Worm (Caenorhabditis elegans) whole organism, L4 larva: ENCODE data around the gene srtx-1.
"Not testable (repeated sequence)": the region's sequence is repeated elsewhere in the genome, so short reads cannot be mapped to it uniquely, and the experiment has no call there.

ENCODE experiments used
- F44E2.7 ChIP-seq: fragments of 200-800 bp; sonication (Bioruptor generic); IDR thresholded peaks from 2 replicates; pipeline ENCODE4 v2.1.2; 2022; ENCODE audit warnings: missing genetic modification characterization, missing compliant biosample characterization
- Y5F2A.4 ChIP-seq: fragments of 200-800 bp; sonication (Bioruptor generic); optimal IDR thresholded peaks from 2 replicates; lab custom pipeline; 2018; ENCODE audit warnings: mild to moderate bottlenecking, missing genetic modification characterization, missing compliant biosample characterization
- ZK337.2 ChIP-seq: fragments of 200-800 bp; sonication (Bioruptor generic); IDR thresholded peaks from 2 replicates; pipeline ENCODE4 v1.3.6; 2022; ENCODE audit warnings: missing genetic modification reagents, missing genetic modification characterization, missing compliant biosample characterization
- aha-1 ChIP-seq: fragments of 150-350 bp; peaks from one replicate; lab custom pipeline; 2014; ENCODE audit warnings: missing biosample characterization, missing genetic modification characterization
- attf-4 ChIP-seq: sonication (generic microtip); optimal IDR thresholded peaks from 3 replicates; lab custom pipeline; 2017; ENCODE audit warnings: missing biosample characterization, missing genetic modification characterization
- ceh-32 ChIP-seq: sonication (generic microtip); optimal IDR thresholded peaks from 2 replicates; lab custom pipeline; 2016; ENCODE audit warnings: mild to moderate bottlenecking, missing genetic modification characterization, missing compliant biosample characterization; ENCODE audit not compliant: poor library complexity
- ceh-82 ChIP-seq: sonication (generic microtip); optimal IDR thresholded peaks from 2 replicates; lab custom pipeline; 2017; ENCODE audit warnings: missing biosample characterization, missing genetic modification characterization
- cey-2 ChIP-seq: sonication (generic microtip); optimal IDR thresholded peaks from 3 replicates; lab custom pipeline; 2017; ENCODE audit warnings: missing genetic modification characterization, mild to moderate bottlenecking, missing compliant biosample characterization, antibody characterized with exemption, borderline replicate concordance; ENCODE audit not compliant: insufficient read depth
- daf-16 ChIP-seq, 3 experiments: sonication (generic microtip); optimal IDR thresholded peaks; 2 replicates each; lab custom pipeline; 2016 to 2017; ENCODE audit warnings: missing genetic modification characterization in 3 of 3, missing genetic modification reagents in 3 of 3, mild to moderate bottlenecking in 2 of 3, missing compliant biosample characterization in 2 of 3, missing biosample characterization in 1 of 3, moderate library complexity in 1 of 3
- daf-8 ChIP-seq: fragments of 200-800 bp; sonication (Bioruptor generic); IDR thresholded peaks from 2 replicates; pipeline ENCODE4 v1.3.6; 2022; ENCODE audit warnings: missing genetic modification characterization, missing compliant biosample characterization
- dmd-6 ChIP-seq: fragments of 200-800 bp; sonication (Bioruptor generic); IDR thresholded peaks from 2 replicates; pipeline ENCODE4 v1.3.6; 2022; ENCODE audit warnings: missing genetic modification reagents, missing genetic modification characterization, missing compliant biosample characterization
- dpl-1 ChIP-seq: fragments of 150-350 bp; optimal IDR thresholded peaks from 2 replicates; lab custom pipeline; 2014; ENCODE audit warnings: missing biosample characterization, missing genetic modification reagents, missing genetic modification characterization
- egl-43 ChIP-seq: fragments of 200-800 bp; sonication (Bioruptor generic); IDR thresholded peaks from 2 replicates; pipeline ENCODE4 v1.3.6; 2022; ENCODE audit warnings: missing genetic modification reagents, missing genetic modification characterization, missing compliant biosample characterization
- hif-1 ChIP-seq, 2 experiments: sonication (generic microtip); optimal IDR thresholded peaks; 2 replicates each; lab custom pipeline; 2016 to 2017; ENCODE audit warnings: missing compliant biosample characterization in 2 of 2, missing genetic modification characterization in 2 of 2, missing genetic modification reagents in 2 of 2, missing genotype in 2 of 2, mild to moderate bottlenecking in 1 of 2
- hlh-11 ChIP-seq: fragments of 200-800 bp; sonication (Bioruptor generic); optimal IDR thresholded peaks from 2 replicates; lab custom pipeline; 2018; ENCODE audit warnings: mild to moderate bottlenecking, missing genetic modification characterization, missing compliant biosample characterization
- hlh-30 ChIP-seq: sonication (generic microtip); optimal IDR thresholded peaks from 2 replicates; lab custom pipeline; 2017; ENCODE audit warnings: antibody characterized with exemption, mild to moderate bottlenecking, missing genetic modification characterization, missing compliant biosample characterization; ENCODE audit not compliant: insufficient read depth
- hmg-1.1 ChIP-seq: fragments of 200-800 bp; sonication (Bioruptor generic); IDR thresholded peaks from 2 replicates; pipeline ENCODE4 v1.3.6; 2022; ENCODE audit warnings: missing genetic modification reagents, missing genetic modification characterization, missing compliant biosample characterization
- lim-7 ChIP-seq: fragments of 200-800 bp; sonication (Bioruptor generic); IDR thresholded peaks from 2 replicates; pipeline ENCODE4 v1.3.6; 2022; ENCODE audit warnings: missing genetic modification characterization, missing compliant biosample characterization
- lin-1 ChIP-seq: fragments of 200-800 bp; sonication (Bioruptor generic); IDR thresholded peaks from 2 replicates; pipeline ENCODE4 v1.3.6; 2022; ENCODE audit warnings: missing genetic modification reagents, missing genetic modification characterization, missing compliant biosample characterization
- lin-15B ChIP-seq: fragments of 150-350 bp; sonication (generic microtip); optimal IDR thresholded peaks from 3 replicates; lab custom pipeline; 2014; ENCODE audit warnings: missing biosample characterization, missing genetic modification characterization
- lsy-2 ChIP-seq, 2 experiments: fragments of 150-350 bp in 1 of 2; sonication (generic microtip) in 1 of 2; optimal IDR thresholded peaks; 2 replicates each; lab custom pipeline; 2014 to 2017; ENCODE audit warnings: missing biosample characterization in 2 of 2, missing genetic modification characterization in 2 of 2
- madf-5 ChIP-seq, 2 experiments: fragments of 200-800 bp; sonication (Bioruptor generic); IDR thresholded peaks; 2 replicates each; pipeline ENCODE4 v1.3.6; 2022; ENCODE audit warnings: missing compliant biosample characterization in 2 of 2, missing genetic modification characterization in 2 of 2
- madf-9 ChIP-seq: fragments of 200-800 bp; sonication (Bioruptor generic); conservative IDR thresholded peaks from 2 replicates; pipeline ENCODE4 v1.3.6; 2022; ENCODE audit warnings: missing genetic modification reagents, missing genetic modification characterization, missing compliant biosample characterization
- mdt-29 ChIP-seq: fragments of 200-800 bp; sonication (Bioruptor generic); IDR thresholded peaks from 2 replicates; pipeline ENCODE4 v1.3.6; 2022; ENCODE audit warnings: missing genetic modification reagents, missing genetic modification characterization, missing compliant biosample characterization
- mep-1 ChIP-seq: fragments of 150-350 bp; sonication (generic microtip); optimal IDR thresholded peaks from 3 replicates; lab custom pipeline; 2014; ENCODE audit warnings: missing biosample characterization, missing genetic modification characterization
- mes-2 ChIP-seq: sonication (generic microtip); optimal IDR thresholded peaks from 2 replicates; lab custom pipeline; 2016; ENCODE audit warnings: missing genotype, mild to moderate bottlenecking, missing genetic modification characterization, missing compliant biosample characterization; ENCODE audit not compliant: poor library complexity, severe bottlenecking
- mxl-3 ChIP-seq: fragments of 200-800 bp; sonication (Bioruptor generic); optimal IDR thresholded peaks from 2 replicates; lab custom pipeline; 2018; ENCODE audit warnings: mild to moderate bottlenecking, missing genetic modification characterization, missing compliant biosample characterization
- nhr-102 ChIP-seq: sonication (generic microtip); optimal IDR thresholded peaks from 2 replicates; lab custom pipeline; 2016; ENCODE audit warnings: mild to moderate bottlenecking, missing genetic modification characterization, moderate library complexity, missing compliant biosample characterization
- nhr-111 ChIP-seq: fragments of 200-800 bp; sonication (Bioruptor generic); optimal IDR thresholded peaks from 2 replicates; lab custom pipeline; 2018; ENCODE audit warnings: mild to moderate bottlenecking, missing genetic modification characterization, missing compliant biosample characterization
- nhr-28 ChIP-seq: fragments of 150-350 bp; optimal IDR thresholded peaks from 2 replicates; lab custom pipeline; 2014; ENCODE audit warnings: missing biosample characterization, missing genetic modification characterization
- nhr-6 ChIP-seq: fragments of 150-350 bp; optimal IDR thresholded peaks from 2 replicates; lab custom pipeline; 2014; ENCODE audit warnings: missing biosample characterization, missing genetic modification characterization
- nhr-77 ChIP-seq: fragments of 150-350 bp; optimal IDR thresholded peaks from 2 replicates; lab custom pipeline; 2014; ENCODE audit warnings: missing biosample characterization, missing genetic modification characterization
- snpc-1.2 ChIP-seq: fragments of 200-800 bp; sonication (Bioruptor generic); IDR thresholded peaks from 2 replicates; pipeline ENCODE4 v1.3.6; 2022; ENCODE audit warnings: missing genetic modification reagents, missing genetic modification characterization, missing compliant biosample characterization
- snpc-4 ChIP-seq: fragments of 150-350 bp; optimal IDR thresholded peaks from 2 replicates; lab custom pipeline; 2014; ENCODE audit warnings: missing biosample characterization, missing genetic modification characterization
- tra-1 ChIP-seq: fragments of 200-800 bp; sonication (Bioruptor generic); IDR thresholded peaks from 2 replicates; pipeline ENCODE4 v1.3.6; 2022; ENCODE audit warnings: missing genetic modification reagents, missing genetic modification characterization, missing compliant biosample characterization
- unc-39 ChIP-seq: sonication (generic microtip); optimal IDR thresholded peaks from 2 replicates; lab custom pipeline; 2017; ENCODE audit warnings: missing biosample characterization, missing genetic modification characterization
- unc-62 ChIP-seq, 3 experiments: fragments of 150-350 bp in 1 of 3; sonication (generic microtip); optimal IDR thresholded peaks in 2 of 3; peaks in 1 of 3; 1 replicate in 1 of 3; 2 replicates in 2 of 3; lab custom pipeline; 2014 to 2017; ENCODE audit warnings: missing biosample characterization in 3 of 3, missing genetic modification characterization in 3 of 3, missing genetic modification reagents in 3 of 3, missing genotype in 1 of 3
- zag-1 ChIP-seq: fragments of 150-350 bp; optimal IDR thresholded peaks from 2 replicates; lab custom pipeline; 2014; ENCODE audit warnings: missing biosample characterization, missing genetic modification characterization
- ztf-11 ChIP-seq: fragments of 150-350 bp; optimal IDR thresholded peaks from 2 replicates; lab custom pipeline; 2014; ENCODE audit warnings: missing biosample characterization, missing genetic modification characterization

The srtx-1 gene

DNA sequence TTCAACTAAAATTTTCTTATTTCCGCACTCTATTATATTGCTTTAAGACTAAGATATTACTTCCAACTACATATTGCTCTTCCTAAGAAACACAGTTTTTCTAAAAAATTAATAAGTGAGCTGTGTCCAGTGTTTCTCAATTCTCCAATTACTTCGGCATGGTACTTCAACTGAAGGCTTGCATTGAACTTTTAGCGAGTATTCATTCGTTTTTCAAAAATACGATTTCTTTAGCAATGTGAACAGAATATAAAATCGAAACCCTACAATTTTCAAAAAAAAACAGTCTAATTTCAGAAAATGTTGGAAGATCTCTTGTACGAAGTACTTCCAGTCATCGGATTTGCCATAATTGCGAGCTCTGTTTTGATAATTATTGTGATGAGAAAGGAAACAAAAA, at the start of gene srtx-1:
Gene srtx-1 (plus strand): TSS at position 301 of the 400 bp plus-strand sequence.
- TF ChIP-seq hlh-30 (tag; lab: Kevin White, UChicago) (no peak), ceh-32 (tag; lab: Kevin White, UChicago) (no peak), unc-62 (GFP tag; optimal IDR thresholded peaks at IDR 0.05 in 1 of 2; lab: Kevin White, UChicago) (peak in 1 of 2 experiments; percentile 70), unc-62 (tag; optimal IDR thresholded peaks at IDR 0.05; lab: Kevin White, UChicago) (no peak), dpl-1 (GFP tag; lab: Kevin White, UChicago) (no peak)

DNA sequence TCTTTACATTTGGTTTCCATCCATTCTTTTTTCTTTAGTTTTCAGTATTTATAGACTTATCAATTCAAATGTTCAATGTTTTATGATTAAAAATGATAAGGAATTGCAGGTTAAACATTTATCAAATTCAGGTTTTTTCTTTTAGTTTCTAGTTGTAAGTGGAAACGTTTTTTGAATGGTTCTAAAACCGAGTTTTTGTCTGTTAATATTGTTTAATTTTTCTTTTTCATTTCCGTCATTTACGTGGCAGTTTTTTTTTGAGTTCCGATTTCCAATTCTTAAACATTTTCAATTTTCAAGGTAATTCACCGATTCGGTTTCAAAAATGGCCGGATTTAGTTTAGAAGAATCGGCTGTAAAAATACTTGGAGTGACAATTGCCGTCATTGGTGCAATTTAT, 46.2 kb upstream of the srtx-1 start, which contains the start of gene T12B3.3:
Gene T12B3.3 (plus strand): TSS at position 301 of the 400 bp plus-strand sequence.
- not testable (repeated sequence) for TF ChIP-seq madf-5 (GFP tag; IDR thresholded peaks at IDR 0.05; lab: Robert Waterston, UW); mxl-3; lim-7 (GFP tag; lab: Robert Waterston, UW)
- TF ChIP-seq, all 104 proteins: peak for 0; not testable (repeated sequence) for 104

DNA sequence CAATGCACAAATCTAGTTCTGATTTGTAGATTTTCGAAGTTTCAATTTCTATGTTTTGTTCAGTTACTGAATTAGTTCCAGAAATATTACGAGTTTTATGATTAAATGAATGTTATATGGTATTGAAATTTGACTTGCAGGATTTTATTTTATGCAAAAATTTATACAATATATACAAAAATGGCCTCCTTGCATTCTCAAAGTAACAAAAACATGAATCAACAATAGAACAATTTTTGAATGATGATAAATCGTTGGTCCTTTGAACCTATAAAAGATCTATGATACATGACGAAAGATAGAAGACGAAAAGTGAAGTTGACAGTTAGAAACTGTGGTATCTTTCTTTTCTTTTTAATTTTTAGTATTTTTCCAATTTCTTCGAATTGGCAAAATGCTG, 44.5 kb upstream of the srtx-1 start, which contains the start of gene T12B3.2:
Gene T12B3.2 (plus strand): TSS at position 301 of the 400 bp plus-strand sequence.
- TF ChIP-seq unc-62 (GFP tag; optimal IDR thresholded peaks at IDR 0.05 in 1 of 2; lab: Kevin White, UChicago) (peak in 1 of 2 experiments; percentile 52), unc-62 (tag; optimal IDR thresholded peaks at IDR 0.05; lab: Kevin White, UChicago) (no peak), aha-1 (tag; lab: Kevin White, UChicago) (peak; percentile 83), madf-5 (GFP tag; IDR thresholded peaks at IDR 0.05; lab: Robert Waterston, UW) (no peak), nhr-77 (tag; lab: Kevin White, UChicago) (peak; percentile 28)

DNA sequence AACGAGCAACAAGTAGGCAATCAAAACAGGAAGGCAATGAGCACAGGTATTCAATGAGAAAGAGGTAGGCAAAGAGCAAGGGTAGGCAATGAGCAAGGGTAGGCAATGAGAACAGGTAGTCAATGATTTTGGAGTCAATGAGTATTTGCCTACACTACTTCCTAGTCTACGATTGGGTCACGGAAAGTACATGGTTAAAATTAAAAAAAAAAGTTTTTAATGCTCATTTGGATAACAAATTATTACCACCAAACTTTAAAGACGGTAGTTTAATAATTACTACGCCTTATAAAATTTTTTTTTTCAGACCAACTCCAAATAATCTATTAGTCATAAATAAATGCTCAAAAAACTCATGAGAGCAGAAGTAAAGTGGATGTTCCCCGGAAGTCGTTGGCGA, 39.3 kb upstream of the srtx-1 start, which contains the start of gene ptp-8:
Gene ptp-8 (plus strand): TSS at position 301 of the 400 bp plus-strand sequence.
- TF ChIP-seq cey-2 (tag; lab: Kevin White, UChicago) (no peak), Y5F2A.4 (GFP tag; lab: Kevin White, UChicago) (no peak), unc-39 (no peak), snpc-1.2 (GFP tag; lab: Robert Waterston, UW) (no peak), madf-9 (no peak), ztf-11 (tag; lab: Kevin White, UChicago) (no peak), snpc-4 (tag; lab: Kevin White, UChicago) (no peak), ZK337.2 (GFP tag; lab: Robert Waterston, UW) (no peak), zag-1 (tag; lab: Kevin White, UChicago) (no peak), mdt-29 (GFP tag; lab: Robert Waterston, UW) (no peak), nhr-111 (GFP tag; lab: Kevin White, UChicago) (no peak), F44E2.7 (no peak), lin-1 (GFP tag; lab: Robert Waterston, UW) (no peak), nhr-6 (tag; lab: Kevin White, UChicago) (no peak), mxl-3 (no peak), lin-15B (tag; lab: Kevin White, UChicago) (no peak), nhr-102 (tag; lab: Kevin White, UChicago) (no peak), hlh-11 (tag; lab: Kevin White, UChicago) (no peak), dmd-6 (GFP tag; lab: Robert Waterston, UW) (no peak)
- TF ChIP-seq, all 104 proteins: peak for 0

DNA sequence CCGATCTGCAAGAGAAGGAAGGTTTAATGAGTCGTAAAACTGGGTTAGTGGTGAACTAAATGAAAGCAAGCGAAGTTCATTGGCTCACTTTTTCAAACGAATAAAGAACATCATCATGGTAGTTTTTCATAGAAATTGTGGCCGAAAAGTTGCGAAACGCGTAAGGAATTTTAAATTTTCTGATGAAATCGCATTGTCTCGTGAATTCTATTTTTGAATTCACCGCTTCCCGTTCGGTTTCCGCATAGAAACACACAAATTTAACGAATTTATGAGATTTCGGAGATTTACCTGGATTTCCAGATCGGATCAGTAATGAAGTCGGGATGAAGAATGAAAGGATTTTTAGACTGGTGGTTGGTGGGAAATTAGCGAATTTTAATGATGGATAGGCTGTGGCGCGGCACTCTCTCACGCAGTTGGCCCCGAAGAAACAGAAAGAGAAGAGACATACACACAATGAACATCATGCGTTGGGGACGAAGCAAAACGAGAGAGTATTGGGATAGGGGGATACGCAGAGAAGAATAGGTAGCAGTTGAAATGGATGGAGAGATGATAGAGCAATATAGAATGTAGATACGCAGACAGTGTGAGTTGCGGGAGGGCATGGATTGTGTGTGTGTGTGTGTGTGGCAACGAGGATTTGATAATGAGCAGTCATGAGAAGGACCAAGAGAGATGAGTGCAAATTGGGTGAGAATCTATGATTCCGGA, 34.0 kb upstream of the srtx-1 start:
- peak in 1 of 2 experiments; percentile 27 for TF ChIP-seq hif-1 (tag; optimal IDR thresholded peaks at IDR 0.05; lab: Kevin White, UChicago)
- TF ChIP-seq nhr-6 (tag; lab: Kevin White, UChicago), result no peak
- no peak for TF ChIP-seq egl-43 (GFP tag; lab: Robert Waterston, UW)
- TF ChIP-seq mes-2 (tag; lab: Kevin White, UChicago), result peak; percentile 46
- TF ChIP-seq ceh-82 (tag; lab: Kevin White, UChicago), result no peak
- peak; percentile 49 to 62 for TF ChIP-seq lsy-2 (tag; optimal IDR thresholded peaks at IDR 0.05; lab: Kevin White, UChicago)
- TF ChIP-seq hlh-30 (tag; lab: Kevin White, UChicago), result peak; percentile 82
- TF ChIP-seq nhr-28 (tag; lab: Kevin White, UChicago), result peak; percentile 33
- TF ChIP-seq attf-4 (tag; lab: Kevin White, UChicago), result no peak
- TF ChIP-seq hlh-11 (tag; lab: Kevin White, UChicago), result peak; percentile 65
- peak; percentile 67 for TF ChIP-seq mep-1 (tag; lab: Kevin White, UChicago)
- TF ChIP-seq daf-8 (GFP tag; lab: Robert Waterston, UW), result no peak
- TF ChIP-seq aha-1 (tag; lab: Kevin White, UChicago), result peak; percentile 98
- TF ChIP-seq unc-62 (GFP tag; optimal IDR thresholded peaks at IDR 0.05 in 1 of 2; lab: Kevin White, UChicago), result peak in 1 of 2 experiments; percentile 82
- TF ChIP-seq unc-62 (tag; optimal IDR thresholded peaks at IDR 0.05; lab: Kevin White, UChicago), result no peak
- peak; percentile 82 for TF ChIP-seq hmg-1.1 (GFP tag; lab: Robert Waterston, UW)
- peak in 1 of 2 experiments; percentile 6 for TF ChIP-seq daf-16 (GFP tag; optimal IDR thresholded peaks at IDR 0.05; lab: Kevin White, UChicago)
- TF ChIP-seq daf-16 (tag; optimal IDR thresholded peaks at IDR 0.05; lab: Kevin White, UChicago), result no peak
- TF ChIP-seq tra-1 (GFP tag; lab: Robert Waterston, UW), result 0 out of 2 replicates have a peak, but pooled peaks have one; percentile 40
